Fruit fly (Drosophila melanogaster) S2 (cell line): ENCODE results near the gene CG11241.

Experiments used
- CG8478 ChIP-seq: fragments of >200 bp; optimal IDR thresholded peaks from 2 replicates; lab custom pipeline; 2018
- CTCF ChIP-seq, 2 experiments: fragments of >200 bp; optimal IDR thresholded peaks; 2 replicates each; lab custom pipeline; 2018

DNA sequence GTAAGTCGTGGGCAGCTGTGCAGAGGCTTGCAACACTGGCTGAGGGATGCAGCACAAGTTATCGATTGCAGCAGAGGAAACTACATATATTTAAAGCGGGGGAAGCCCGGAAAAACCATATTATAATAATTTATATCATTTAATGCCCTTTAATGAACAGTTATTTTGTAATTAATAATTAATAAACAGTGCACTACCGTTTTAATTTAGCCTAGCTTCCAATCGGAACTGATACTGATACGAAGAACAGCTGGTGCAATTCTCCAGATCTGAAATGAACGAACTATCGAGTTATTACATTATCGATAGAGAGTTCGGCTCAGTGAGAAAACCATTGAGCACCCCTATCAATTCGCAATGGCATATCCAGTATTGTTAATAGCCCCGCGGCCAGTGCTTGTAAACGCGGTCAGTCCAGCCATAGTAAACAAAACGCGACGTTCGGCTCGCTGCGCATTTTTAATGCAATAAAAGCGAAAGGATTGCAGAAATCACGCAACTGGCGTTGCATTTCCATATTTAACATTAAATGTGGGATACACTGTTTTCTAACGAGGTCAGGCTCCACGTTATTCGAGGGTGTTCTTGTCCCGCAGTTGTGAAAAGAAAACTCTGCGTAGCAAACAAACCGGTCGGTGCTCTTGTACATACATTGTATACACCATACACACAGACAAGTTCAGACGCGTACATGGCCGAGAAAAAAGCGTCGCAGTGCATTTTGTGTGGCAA is 3.3 kb upstream of the CG11241 start, which contains the start of gene CG7369:
- TF ChIP-seq CTCF (optimal IDR thresholded peaks at IDR 0.05; lab: Kevin White, UChicago) (no peak), CG8478 (lab: Kevin White, UChicago) (no peak)
